In genomic region chr3L:5127609-5128008, dm6 we compare ENCODE assay signal across 3 fruit fly cellular contexts.
TF ChIP-seq lines count a peak whose summit lies in the region.

No protein-coding gene starts in this region.

- TF ChIP-seq CTCF in whole organism, embryonic (GFP tag; optimal IDR thresholded peaks at IDR 0.05; lab: Kevin White, UChicago): no peak

TF ChIP-seq in whole organism, embryonic, 481 proteins besides CTCF, POLR2A, EP300 and RAD21:
- TF ChIP-seq nerfin-2 (GFP tag; IDR thresholded peaks at IDR 0.05; lab: Robert Waterston, UW; ENCODE audit: partially characterized antibody) (no peak), en (GFP tag; optimal IDR thresholded peaks at IDR 0.05; lab: Kevin White, UChicago) (no peak), vvl (GFP tag; IDR thresholded peaks at IDR 0.05; lab: Robert Waterston, UW) (peak; percentile 76), CG42726 (GFP tag; IDR thresholded peaks at IDR 0.05; lab: Robert Waterston, UW; ENCODE audit: partially characterized antibody) (no peak), nom (GFP tag; optimal IDR thresholded peaks at IDR 0.05; lab: Kevin White, UChicago) (peak; percentile 3), kni (GFP tag; optimal IDR thresholded peaks at IDR 0.05; lab: Kevin White, UChicago) (peak; percentile 61), CG18619 (GFP tag; optimal IDR thresholded peaks at IDR 0.05; lab: Kevin White, UChicago) (no peak), CG3995 (GFP tag; optimal IDR thresholded peaks at IDR 0.05; lab: Kevin White, UChicago) (no peak), HLH54F (GFP tag; optimal IDR thresholded peaks at IDR 0.05; lab: Kevin White, UChicago) (no peak)
TF ChIP-seq in whole organism, embryonic: peak in this region for 3.

TF ChIP-seq in whole organism, prepupa, 60 proteins besides CTCF, POLR2A, EP300 and RAD21:
- TF ChIP-seq CG6808 (GFP tag; optimal IDR thresholded peaks at IDR 0.05; lab: Kevin White, UChicago) (peak; percentile 25), cyc (GFP tag; optimal IDR thresholded peaks at IDR 0.05; lab: Kevin White, UChicago) (no peak), Eip78C (GFP tag; lab: Kevin White, UChicago) (peak; percentile 44), svp (GFP tag; lab: Kevin White, UChicago) (peak; percentile 25), CG6163 (GFP tag; IDR thresholded peaks at IDR 0.05; lab: Robert Waterston, UW) (0 out of 3 replicates have a peak, but pooled peaks have one; percentile 14), ss (GFP tag; optimal IDR thresholded peaks at IDR 0.05; lab: Kevin White, UChicago) (peak in 1 of 2 experiments; percentile 27), CG6276 (GFP tag; optimal IDR thresholded peaks at IDR 0.05; lab: Kevin White, UChicago) (no peak)

TF ChIP-seq in whole organism, pupa, 21 proteins besides CTCF, POLR2A, EP300 and RAD21:
- TF ChIP-seq Snoo (tag; optimal IDR thresholded peaks at IDR 0.05; lab: Kevin White, UChicago) (no peak), fd96Ca (GFP tag; IDR thresholded peaks at IDR 0.05; lab: Robert Waterston, UW) (no peak), CG14655 (GFP tag; optimal IDR thresholded peaks at IDR 0.05; lab: Kevin White, UChicago) (no peak), EcR (GFP tag; optimal IDR thresholded peaks at IDR 0.05; lab: Kevin White, UChicago) (peak; percentile 58), CG13204 (GFP tag; optimal IDR thresholded peaks at IDR 0.05; lab: Kevin White, UChicago) (no peak), D1 (tag; optimal IDR thresholded peaks at IDR 0.05; lab: Kevin White, UChicago) (no peak), CG8301 (tag; optimal IDR thresholded peaks at IDR 0.05; lab: Kevin White, UChicago) (no peak), CG32121 (GFP tag; IDR thresholded peaks at IDR 0.05; lab: Robert Waterston, UW) (no peak), CG17806 (tag; optimal IDR thresholded peaks at IDR 0.05; lab: Kevin White, UChicago) (no peak), CG15710 (tag; optimal IDR thresholded peaks at IDR 0.05; lab: Kevin White, UChicago) (no peak), Ets98B (GFP tag; IDR thresholded peaks at IDR 0.05; lab: Robert Waterston, UW) (no peak), CG10348 (GFP tag; IDR thresholded peaks at IDR 0.05; lab: Robert Waterston, UW) (no peak), Pif1B (GFP tag; optimal IDR thresholded peaks at IDR 0.05; lab: Kevin White, UChicago) (no peak), CG8159 (tag; optimal IDR thresholded peaks at IDR 0.05; lab: Kevin White, UChicago) (peak; percentile 44), gl (tag; optimal IDR thresholded peaks at IDR 0.05; lab: Kevin White, UChicago) (no peak), Pif1A (GFP tag; optimal IDR thresholded peaks at IDR 0.05; lab: Kevin White, UChicago) (no peak)
